Fruit fly (Drosophila melanogaster) whole organism, pupa: ENCODE data around the gene atms.

ENCODE experiments used
- CG13204 ChIP-seq: fragments of 200-800 bp; sonication (Bioruptor generic); optimal IDR thresholded peaks from 2 replicates; lab custom pipeline; 2018; ENCODE audit warnings: missing biosample characterization, mild to moderate bottlenecking, missing genetic modification characterization, moderate library complexity
- CG15710 ChIP-seq: fragments of 200-800 bp; sonication (Bioruptor generic); optimal IDR thresholded peaks from 2 replicates; lab custom pipeline; 2018; ENCODE audit warnings: missing biosample characterization, mild to moderate bottlenecking, missing genetic modification characterization, moderate library complexity
- CG32121 ChIP-seq: fragments of 200-800 bp; sonication (Bioruptor generic); IDR thresholded peaks from 2 replicates; pipeline ENCODE4 v1.3.6; 2022; ENCODE audit warnings: missing biosample characterization, missing genetic modification characterization
- CG34367 ChIP-seq: fragments of 200-800 bp; sonication (Bioruptor generic); optimal IDR thresholded peaks from 2 replicates; lab custom pipeline; 2018; ENCODE audit warnings: missing biosample characterization, mild to moderate bottlenecking, missing genetic modification characterization
- CG4496 ChIP-seq: fragments of 200-800 bp; sonication (Bioruptor generic); IDR thresholded peaks from 3 replicates; pipeline ENCODE4 v1.3.6; 2022; ENCODE audit warnings: missing biosample characterization, missing genetic modification characterization
- CG8301 ChIP-seq: fragments of 200-800 bp; sonication (Bioruptor generic); optimal IDR thresholded peaks from 2 replicates; lab custom pipeline; 2018; ENCODE audit warnings: missing biosample characterization, mild to moderate bottlenecking, missing genetic modification characterization
- CG9948 ChIP-seq: fragments of 200-800 bp; sonication (Bioruptor generic); optimal IDR thresholded peaks from 2 replicates; lab custom pipeline; 2018; ENCODE audit warnings: missing biosample characterization, mild to moderate bottlenecking, missing genetic modification characterization, moderate library complexity
- EcR ChIP-seq: fragments of 200-800 bp; sonication (Bioruptor generic); optimal IDR thresholded peaks from 3 replicates; lab custom pipeline; 2019; ENCODE audit warnings: missing biosample characterization, missing genetic modification characterization, mild to moderate bottlenecking, moderate library complexity, missing genetic modification reagents
- Pif1A ChIP-seq: fragments of 200-800 bp; sonication (Bioruptor generic); optimal IDR thresholded peaks from 3 replicates; lab custom pipeline; 2016; ENCODE audit warnings: missing biosample characterization, missing genetic modification characterization
- Pif1B ChIP-seq: fragments of 200-800 bp; sonication (Bioruptor generic); optimal IDR thresholded peaks from 3 replicates; lab custom pipeline; 2016; ENCODE audit warnings: missing biosample characterization, missing genetic modification characterization
- fd96Ca ChIP-seq: fragments of 200-800 bp; sonication (Bioruptor generic); IDR thresholded peaks from 3 replicates; pipeline ENCODE4 v1.3.6; 2022; ENCODE audit warnings: missing biosample characterization, missing genetic modification characterization
- rn ChIP-seq: fragments of 200-800 bp; sonication (Bioruptor generic); IDR thresholded peaks from 2 replicates; pipeline ENCODE4 v1.3.6; 2022; ENCODE audit warnings: missing biosample characterization, missing genetic modification characterization

DNA sequence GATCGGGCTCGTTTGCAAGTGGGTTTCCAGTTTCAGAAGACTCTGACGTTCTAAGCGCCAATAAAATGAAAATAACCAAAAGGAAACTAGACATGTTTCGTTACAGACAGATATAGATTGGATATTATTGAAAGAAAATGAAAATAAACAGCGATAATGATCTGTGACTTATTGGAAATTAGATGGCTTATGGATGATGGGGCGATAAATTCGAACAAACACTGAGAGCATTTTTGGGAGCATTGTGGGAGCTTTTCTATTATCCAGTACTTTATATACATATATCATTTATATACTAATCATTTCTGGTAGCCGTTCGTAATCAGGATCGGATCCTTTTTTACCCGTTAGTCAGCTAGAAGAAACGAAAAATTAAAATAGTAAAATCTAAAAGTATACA is 25.1 kb downstream of the atms start, which contains the start of gene CG44088:
- TF ChIP-seq CG9948 = no peak
- no peak for TF ChIP-seq rn
- TF ChIP-seq CG15710 (tag; lab: Kevin White, UChicago) = no peak
- no peak for TF ChIP-seq CG34367 (tag; lab: Kevin White, UChicago)
- TF ChIP-seq CG13204 (GFP tag; lab: Kevin White, UChicago) = no peak
- TF ChIP-seq CG4496 = no peak
- no peak for TF ChIP-seq Pif1A (GFP tag; lab: Kevin White, UChicago)
- no peak for TF ChIP-seq fd96Ca (GFP tag; lab: Robert Waterston, UW)
- TF ChIP-seq CG32121 (GFP tag; lab: Robert Waterston, UW) = no peak
- no peak for TF ChIP-seq Pif1B (GFP tag; lab: Kevin White, UChicago)
- TF ChIP-seq CG8301 = no peak
- TF ChIP-seq EcR = no peak
